Worm (Caenorhabditis elegans): ENCODE measurements around the gene ptr-14.

DNA sequence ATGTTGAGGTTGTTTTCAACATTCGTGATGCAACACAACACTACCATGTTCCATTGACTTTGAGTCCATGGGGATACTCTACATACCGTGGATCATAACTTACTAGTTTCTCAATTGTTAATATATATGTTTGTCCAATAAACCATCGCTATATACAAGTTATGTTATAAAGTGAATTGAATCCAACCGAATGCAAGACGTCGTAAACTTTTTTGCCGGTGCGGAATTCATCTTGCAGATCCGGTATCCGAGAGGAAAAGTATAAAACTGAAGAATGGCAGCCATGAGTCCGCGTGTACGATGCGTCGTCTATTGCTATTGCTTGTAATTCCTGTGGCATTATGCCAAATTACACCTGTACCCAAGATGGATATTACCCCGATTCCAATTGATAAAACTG, 7.0 kb upstream of the ptr-14 start, which contains the start of gene R09H10.6:
- TF ChIP-seq unc-62 (GFP tag; optimal IDR thresholded peaks at IDR 0.05) (no peak), nhr-76 (tag; optimal IDR thresholded peaks at IDR 0.05) (no peak), nhr-77 (tag; optimal IDR thresholded peaks at IDR 0.05) (no peak), R02D3.7 (tag; optimal IDR thresholded peaks at IDR 0.05) (no peak), aly-2 (tag; optimal IDR thresholded peaks at IDR 0.05) (no peak), ztf-11 (tag; optimal IDR thresholded peaks at IDR 0.05) (no peak), snpc-4 (tag; optimal IDR thresholded peaks at IDR 0.05) (no peak), unc-39 (tag; optimal IDR thresholded peaks at IDR 0.05) (no peak), ceh-9 (tag; optimal IDR thresholded peaks at IDR 0.05) (no peak), ceh-82 (tag; optimal IDR thresholded peaks at IDR 0.05) (no peak), lin-39 (tag; optimal IDR thresholded peaks at IDR 0.05) (no peak), elt-1 (tag; optimal IDR thresholded peaks at IDR 0.05) (no peak)

Measured in whole organism, L3 larva.